Fruit fly (Drosophila melanogaster) whole organism, embryonic: ENCODE results near the gene MBD-like.

ENCODE experiments used
- Aef1 ChIP-seq: fragments of 200-800 bp; sonication (Bioruptor generic); IDR thresholded peaks from 3 replicates; pipeline ENCODE4 v1.3.6; 2022; ENCODE audit warnings: missing biosample characterization, missing genetic modification characterization
- Atf6 ChIP-seq: fragments of 200-800 bp; sonication (Bioruptor generic); IDR thresholded peaks from 2 replicates; pipeline ENCODE4 v1.3.6; 2022; ENCODE audit warnings: missing biosample characterization, missing genetic modification characterization
- CG10321 ChIP-seq: fragments of 200-800 bp; sonication (Bioruptor generic); IDR thresholded peaks from 2 replicates; pipeline ENCODE4 v1.3.6; 2022; ENCODE audit warnings: missing biosample characterization, missing genetic modification characterization
- CG10431 ChIP-seq: fragments of 200-800 bp; sonication (Bioruptor generic); optimal IDR thresholded peaks from 3 replicates; lab custom pipeline; 2018; ENCODE audit warnings: missing biosample characterization, mild to moderate bottlenecking, missing genetic modification characterization
- CG11093 ChIP-seq: fragments of 200-800 bp; sonication (Bioruptor generic); IDR thresholded peaks from 3 replicates; pipeline ENCODE4 v1.3.6; 2022; ENCODE audit warnings: missing biosample characterization, missing genetic modification characterization
- CG11560 ChIP-seq: fragments of 200-800 bp; sonication (Bioruptor generic); IDR thresholded peaks from 3 replicates; pipeline ENCODE4 v1.3.6; 2022; ENCODE audit warnings: missing biosample characterization, missing genetic modification characterization
- CG12744 ChIP-seq: fragments of 200-800 bp; sonication (Bioruptor generic); optimal IDR thresholded peaks from 2 replicates; lab custom pipeline; 2016; ENCODE audit warnings: missing biosample characterization, missing genetic modification characterization
- CG14441 ChIP-seq: fragments of 200-800 bp; sonication (Bioruptor generic); IDR thresholded peaks from 2 replicates; pipeline ENCODE4 v1.3.6; 2022; ENCODE audit warnings: missing biosample characterization, missing genetic modification characterization
- CG16863 ChIP-seq: fragments of 200-800 bp; sonication (Bioruptor generic); optimal IDR thresholded peaks from 3 replicates; lab custom pipeline; 2016; ENCODE audit warnings: missing biosample characterization, missing genetic modification characterization
- CG17361 ChIP-seq: fragments of 200-800 bp; sonication (Bioruptor generic); IDR thresholded peaks from 3 replicates; pipeline ENCODE4 v1.3.6; 2022; ENCODE audit warnings: missing biosample characterization, missing genetic modification characterization
- CG17912 ChIP-seq: fragments of 200-800 bp; sonication (Bioruptor generic); optimal IDR thresholded peaks from 2 replicates; lab custom pipeline; 2018; ENCODE audit warnings: missing biosample characterization, mild to moderate bottlenecking, missing genetic modification characterization
- CG2129 ChIP-seq: fragments of 200-800 bp; sonication (Bioruptor generic); IDR thresholded peaks from 2 replicates; pipeline ENCODE4 v1.3.6; 2022; ENCODE audit warnings: missing biosample characterization, missing genetic modification characterization; ENCODE audit not compliant: partially characterized antibody
- CG31224 ChIP-seq: fragments of 200-800 bp; sonication (Bioruptor generic); IDR thresholded peaks from 2 replicates; pipeline ENCODE4 v1.3.6; 2022; ENCODE audit warnings: missing biosample characterization, missing genetic modification characterization
- CG32767 ChIP-seq: fragments of 200-800 bp; sonication (Bioruptor generic); IDR thresholded peaks from 2 replicates; pipeline ENCODE4 v1.3.6; 2022; ENCODE audit warnings: missing biosample characterization, missing genetic modification characterization
- CG3726 ChIP-seq: fragments of 200-800 bp; sonication (Bioruptor generic); IDR thresholded peaks from 3 replicates; pipeline ENCODE4, ENCODE4 v1.3.6; 2022; ENCODE audit warnings: missing biosample characterization, missing genetic modification characterization
- CG3995 ChIP-seq: fragments of 200-800 bp; sonication (Bioruptor generic); optimal IDR thresholded peaks from 3 replicates; lab custom pipeline; 2016; ENCODE audit warnings: missing biosample characterization, missing genetic modification characterization
- CG42726 ChIP-seq: fragments of 200-800 bp; sonication (Bioruptor generic); IDR thresholded peaks from 2 replicates; pipeline ENCODE4 v1.3.6; 2022; ENCODE audit warnings: missing biosample characterization, missing genetic modification characterization; ENCODE audit not compliant: partially characterized antibody
- CG6175 ChIP-seq: fragments of 200-800 bp; sonication (Bioruptor generic); IDR thresholded peaks from 3 replicates; pipeline ENCODE4 v1.3.6; 2022; ENCODE audit warnings: missing biosample characterization, missing genetic modification characterization
- CG6689 ChIP-seq: fragments of 200-800 bp; sonication (Bioruptor generic); IDR thresholded peaks from 2 replicates; pipeline ENCODE4 v1.3.6; 2022; ENCODE audit warnings: missing biosample characterization, missing genetic modification characterization
- CG6813 ChIP-seq: fragments of 200-800 bp; sonication (Bioruptor generic); optimal IDR thresholded peaks from 2 replicates; lab custom pipeline; 2017; ENCODE audit warnings: missing biosample characterization, missing genetic modification characterization, mild to moderate bottlenecking, moderate library complexity, missing genetic modification reagents
- CG9876 ChIP-seq: fragments of 200-800 bp; sonication (Bioruptor generic); optimal IDR thresholded peaks from 2 replicates; lab custom pipeline; 2016; ENCODE audit warnings: missing biosample characterization, missing genetic modification characterization
- CHES-1-like ChIP-seq: fragments of 200-800 bp; sonication (Bioruptor generic); optimal IDR thresholded peaks from 2 replicates; lab custom pipeline; 2016; ENCODE audit warnings: missing biosample characterization, missing genetic modification characterization
- Dll ChIP-seq: fragments of 200-800 bp; sonication (Bioruptor generic); IDR thresholded peaks from 4 replicates; pipeline ENCODE4 v1.3.6; 2022; ENCODE audit warnings: missing biosample characterization, missing genetic modification characterization; ENCODE audit not compliant: partially characterized antibody
- E2f1 ChIP-seq: fragments of 200-800 bp; sonication (Bioruptor generic); IDR thresholded peaks from 2 replicates; pipeline ENCODE4 v1.3.6; 2022; ENCODE audit warnings: missing biosample characterization, missing genetic modification characterization
- H15 ChIP-seq: fragments of 200-800 bp; sonication (Bioruptor generic); IDR thresholded peaks from 3 replicates; pipeline ENCODE4 v1.3.6; 2022; ENCODE audit warnings: missing biosample characterization, missing genetic modification characterization
- Jarid2 ChIP-seq: fragments of 200-800 bp; sonication (Bioruptor generic); optimal IDR thresholded peaks from 3 replicates; lab custom pipeline; 2017; ENCODE audit warnings: mild to moderate bottlenecking, missing biosample characterization, missing genetic modification reagents, missing genetic modification characterization
- NFAT ChIP-seq: fragments of 200-800 bp; sonication (Bioruptor generic); IDR thresholded peaks from 2 replicates; pipeline ENCODE4 v1.3.6; 2022; ENCODE audit warnings: missing biosample characterization, missing genetic modification characterization
- Oaz ChIP-seq: fragments of 200-800 bp; sonication (Bioruptor generic); IDR thresholded peaks from 2 replicates; pipeline ENCODE4 v1.3.6; 2022; ENCODE audit warnings: missing biosample characterization, missing genetic modification characterization
- Opbp ChIP-seq: fragments of 200-800 bp; sonication (Bioruptor generic); IDR thresholded peaks from 3 replicates; pipeline ENCODE4 v1.3.6; 2022; ENCODE audit warnings: missing biosample characterization, missing genetic modification characterization; ENCODE audit not compliant: partially characterized antibody
- Sry-δ ChIP-seq: fragments of 200-800 bp; sonication (Bioruptor generic); optimal IDR thresholded peaks from 2 replicates; lab custom pipeline; 2016; ENCODE audit warnings: missing biosample characterization, missing genetic modification characterization
- abd-A ChIP-seq: fragments of 200-800 bp; sonication (Bioruptor generic); optimal IDR thresholded peaks from 3 replicates; lab custom pipeline; 2019; ENCODE audit warnings: missing biosample characterization, mild to moderate bottlenecking, missing genetic modification characterization, moderate library complexity
- al ChIP-seq: fragments of 200-800 bp; sonication (Bioruptor generic); IDR thresholded peaks from 2 replicates; pipeline ENCODE4 v1.3.6; 2022; ENCODE audit warnings: missing biosample characterization, missing genetic modification characterization
- amos ChIP-seq: fragments of 200-800 bp; sonication (Bioruptor generic); IDR thresholded peaks from 2 replicates; pipeline ENCODE4 v1.3.6; 2022; ENCODE audit warnings: missing biosample characterization, missing genetic modification characterization; ENCODE audit not compliant: partially characterized antibody
- ap ChIP-seq: fragments of 200-800 bp; sonication (Bioruptor generic); IDR thresholded peaks from 2 replicates; pipeline ENCODE4 v1.3.6; 2022; ENCODE audit warnings: missing biosample characterization, missing genetic modification characterization
- bsh ChIP-seq, 2 experiments: fragments of 200-800 bp; sonication (Bioruptor generic); optimal IDR thresholded peaks; 2 replicates each; lab custom pipeline; 2017 to 2018; ENCODE audit warnings: mild to moderate bottlenecking in 2 of 2, missing biosample characterization in 2 of 2, missing genetic modification characterization in 2 of 2, moderate library complexity in 1 of 2
- danr ChIP-seq: fragments of 200-800 bp; sonication (Bioruptor generic); IDR thresholded peaks from 2 replicates; pipeline ENCODE4 v1.3.6; 2022; ENCODE audit warnings: missing biosample characterization, missing genetic modification characterization
- eyg ChIP-seq: fragments of 200-800 bp; sonication (Bioruptor generic); optimal IDR thresholded peaks from 3 replicates; lab custom pipeline; 2016; ENCODE audit warnings: missing biosample characterization, missing genetic modification characterization
- fd102C ChIP-seq: fragments of 200-800 bp; sonication (Bioruptor generic); optimal IDR thresholded peaks from 2 replicates; lab custom pipeline; 2018; ENCODE audit warnings: missing biosample characterization, mild to moderate bottlenecking, missing genetic modification characterization, moderate library complexity
- fu2 ChIP-seq: fragments of 200-800 bp; sonication (Bioruptor generic); optimal IDR thresholded peaks from 2 replicates; lab custom pipeline; 2016; ENCODE audit warnings: missing biosample characterization, missing genetic modification characterization
- gcm2 ChIP-seq: fragments of 200-800 bp; sonication (Bioruptor generic); optimal IDR thresholded peaks from 2 replicates; lab custom pipeline; 2016; ENCODE audit warnings: missing biosample characterization, missing genetic modification characterization
- gro ChIP-seq: fragments of 200-800 bp; sonication (Bioruptor generic); optimal IDR thresholded peaks from 2 replicates; lab custom pipeline; 2016; ENCODE audit warnings: missing biosample characterization, missing genetic modification characterization
- insv ChIP-seq, 2 experiments: fragments of 200-800 bp; sonication (Bioruptor generic); optimal IDR thresholded peaks; 3 replicates each; lab custom pipeline; 2016 to 2018; ENCODE audit warnings: missing biosample characterization in 2 of 2, missing genetic modification characterization in 2 of 2
- klu ChIP-seq: fragments of 200-800 bp; sonication (Bioruptor generic); IDR thresholded peaks from 2 replicates; pipeline ENCODE4 v1.3.6; 2022; ENCODE audit warnings: missing biosample characterization, missing genetic modification characterization
- mld ChIP-seq: fragments of 200-800 bp; sonication (Bioruptor generic); IDR thresholded peaks from 3 replicates; pipeline ENCODE4 v1.3.6; 2022; ENCODE audit warnings: missing biosample characterization, missing genetic modification characterization; ENCODE audit not compliant: partially characterized antibody
- nmo ChIP-seq: fragments of 200-800 bp; sonication (Bioruptor generic); optimal IDR thresholded peaks from 2 replicates; lab custom pipeline; 2018; ENCODE audit warnings: missing biosample characterization, mild to moderate bottlenecking, missing genetic modification characterization, moderate library complexity
- psq ChIP-seq: fragments of 200-800 bp; sonication (Bioruptor generic); optimal IDR thresholded peaks from 2 replicates; lab custom pipeline; 2017; ENCODE audit warnings: missing biosample characterization, missing genetic modification characterization
- tap ChIP-seq: fragments of 200-800 bp; optimal IDR thresholded peaks from 3 replicates; lab custom pipeline; 2019; ENCODE audit warnings: missing biosample characterization, mild to moderate bottlenecking, missing genetic modification characterization, moderate library complexity
- tin ChIP-seq: fragments of 200-800 bp; sonication (Bioruptor generic); optimal IDR thresholded peaks from 3 replicates; lab custom pipeline; 2016; ENCODE audit warnings: missing biosample characterization, missing genetic modification characterization
- zen ChIP-seq: fragments of 200-800 bp; sonication (Bioruptor generic); optimal IDR thresholded peaks from 3 replicates; lab custom pipeline; 2018; ENCODE audit warnings: missing biosample characterization, mild to moderate bottlenecking, missing genetic modification characterization, moderate library complexity

The MBD-like gene

DNA sequence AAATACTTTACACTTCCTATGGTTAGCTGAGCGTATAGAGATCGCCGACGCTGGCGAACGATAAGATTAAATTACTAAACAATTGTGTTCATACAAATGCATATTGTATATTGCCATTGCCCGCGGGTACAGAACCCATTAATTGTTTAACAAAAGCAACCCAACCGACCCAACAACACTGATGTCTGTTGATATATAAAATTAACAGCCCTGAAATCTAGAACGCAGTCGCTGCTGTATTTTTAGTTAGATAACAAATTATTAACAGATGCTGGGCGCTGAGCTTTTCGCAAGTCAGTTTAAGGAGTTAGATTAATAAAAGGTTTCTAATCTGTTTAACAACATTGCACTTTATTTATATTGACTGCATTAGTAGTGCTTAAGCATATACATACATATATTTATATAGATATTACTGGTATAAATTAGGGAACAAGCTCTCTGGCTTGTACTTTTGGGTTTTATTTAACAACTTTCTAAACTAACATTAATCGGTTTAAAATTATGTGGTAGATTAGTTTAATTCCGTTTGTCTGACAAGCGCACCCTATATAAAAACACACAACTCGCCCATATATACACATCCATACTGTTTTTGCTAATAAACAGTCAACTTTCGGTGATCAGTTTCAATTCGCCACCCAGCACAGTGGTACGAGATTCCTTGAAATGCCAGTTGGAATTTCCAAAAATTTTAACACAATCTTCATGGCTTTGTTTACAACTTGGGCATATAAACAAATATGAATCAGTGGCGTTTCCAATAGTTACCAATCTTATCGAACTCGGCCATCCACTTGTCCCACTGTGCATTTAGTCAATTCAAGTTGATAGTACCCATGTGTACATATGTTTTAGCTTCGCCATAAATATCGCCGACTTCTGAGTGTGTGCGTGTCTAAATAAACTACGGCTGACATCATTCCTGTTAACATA is 31.4 kb upstream of the MBD-like start (continued):
- no peak for TF ChIP-seq CG17912 (GFP tag; lab: Kevin White, UChicago)
- peak; percentile 68 for TF ChIP-seq Oaz (GFP tag; lab: Robert Waterston, UW)
- peak; percentile 68 for TF ChIP-seq CG9876 (GFP tag; lab: Kevin White, UChicago)
- peak; percentile 90 for TF ChIP-seq CHES-1-like
- TF ChIP-seq gcm2 (GFP tag; lab: Kevin White, UChicago): peak; percentile 51
- no peak for TF ChIP-seq abd-A
- peak; percentile 87 for TF ChIP-seq Atf6 (GFP tag; lab: Robert Waterston, UW)
- peak; percentile 92 for TF ChIP-seq al (GFP tag; lab: Robert Waterston, UW)
- peak; percentile 89 for TF ChIP-seq CG6813 (GFP tag; lab: Kevin White, UChicago)
- no peak for TF ChIP-seq fd102C
- TF ChIP-seq CG6175: peak; percentile 90
- peak; percentile 98 for TF ChIP-seq gro (GFP tag; lab: Kevin White, UChicago)
- TF ChIP-seq E2f1 (GFP tag; lab: Robert Waterston, UW): peak; percentile 92
- peak; percentile 77 for TF ChIP-seq nmo (GFP tag; lab: Kevin White, UChicago)
- TF ChIP-seq mld (GFP tag; lab: Robert Waterston, UW): no peak
- peak; percentile 41 to 73 for TF ChIP-seq bsh (GFP tag; optimal IDR thresholded peaks at IDR 0.05; lab: Kevin White, UChicago)
- peak; percentile 77; the same call in 2 of the 3 replicates for TF ChIP-seq CG11560 (tag; lab: Robert Waterston, UW)
- no peak for TF ChIP-seq insv (GFP tag; optimal IDR thresholded peaks at IDR 0.05; lab: Kevin White, UChicago)
- peak; percentile 72 for TF ChIP-seq CG16863 (GFP tag; lab: Kevin White, UChicago)
- peak; percentile 89 for TF ChIP-seq tin
- peak; percentile 66; the same call in 2 of the 3 replicates for TF ChIP-seq CG11093 (GFP tag; lab: Robert Waterston, UW)
- TF ChIP-seq CG3995: peak; percentile 71
- TF ChIP-seq tap (tag; lab: Kevin White, UChicago): peak; percentile 86
- TF ChIP-seq Opbp (GFP tag; lab: Robert Waterston, UW): no peak
- peak; percentile 86 for TF ChIP-seq CG17361
- peak; percentile 95 for TF ChIP-seq NFAT (GFP tag; lab: Robert Waterston, UW)
- peak; percentile 59 for TF ChIP-seq CG10321 (GFP tag; lab: Robert Waterston, UW)
- no peak for TF ChIP-seq amos (GFP tag; lab: Robert Waterston, UW)
- peak; percentile 73 for TF ChIP-seq CG32767 (GFP tag; lab: Robert Waterston, UW)
- TF ChIP-seq CG42726 (GFP tag; lab: Robert Waterston, UW): no peak
- peak; percentile 92 for TF ChIP-seq Aef1 (GFP tag; lab: Robert Waterston, UW)
- TF ChIP-seq CG10431 (GFP tag; lab: Kevin White, UChicago): no peak
- no peak for TF ChIP-seq Jarid2 (GFP tag; lab: Kevin White, UChicago)
- peak; percentile 86 for TF ChIP-seq CG3726 (GFP tag; lab: Robert Waterston, UW)
- TF ChIP-seq psq (GFP tag; lab: Kevin White, UChicago): peak; percentile 7
- TF ChIP-seq danr (GFP tag; lab: Robert Waterston, UW): peak; percentile 78
- TF ChIP-seq CG12744 (GFP tag; lab: Kevin White, UChicago): peak; percentile 75
- peak; percentile 66 for TF ChIP-seq zen (tag; lab: Kevin White, UChicago)
- TF ChIP-seq ap (GFP tag; lab: Robert Waterston, UW): peak; percentile 70
- TF ChIP-seq fu2 (GFP tag; lab: Kevin White, UChicago): peak; percentile 78
- TF ChIP-seq klu: peak; percentile 82
- TF ChIP-seq CG6689: peak; percentile 88
- peak; percentile 90 for TF ChIP-seq eyg (GFP tag; lab: Kevin White, UChicago)
- peak; percentile 95 for TF ChIP-seq CG14441
- TF ChIP-seq Sry-δ: peak; percentile 58
- TF ChIP-seq CG31224: peak; percentile 90
- TF ChIP-seq Dll (GFP tag; lab: Robert Waterston, UW): no peak
- TF ChIP-seq CG2129 (GFP tag; lab: Robert Waterston, UW): no peak
- peak; percentile 86 for TF ChIP-seq H15 (GFP tag; lab: Robert Waterston, UW)
